Fruit fly (Drosophila melanogaster) whole organism, wandering third instar larva: ENCODE data around the gene CG2218.

Source experiments
- Abd-B ChIP-seq: fragments of >200 bp; optimal IDR thresholded peaks from 2 replicates; lab custom pipeline; 2017; ENCODE audit warnings: missing biosample characterization, missing genetic modification characterization
- Hr78 ChIP-seq: fragments of >200 bp; optimal IDR thresholded peaks from 2 replicates; lab custom pipeline; 2017; ENCODE audit warnings: missing biosample characterization, missing genetic modification characterization
- Myc ChIP-seq: fragments of >200 bp; optimal IDR thresholded peaks from 2 replicates; lab custom pipeline; 2017
- h ChIP-seq: fragments of 200-800 bp; sonication (Bioruptor generic); optimal IDR thresholded peaks from 3 replicates; lab custom pipeline; 2016; ENCODE audit warnings: missing biosample characterization, mild to moderate bottlenecking, missing genetic modification characterization
- jim ChIP-seq: fragments of 175-275, 200-325 bp; sonication (Bioruptor generic); optimal IDR thresholded peaks from 2 replicates; lab custom pipeline; 2016; ENCODE audit warnings: missing biosample characterization, mild to moderate bottlenecking, missing genetic modification characterization
- psq ChIP-seq: fragments of 200-800 bp; sonication (Bioruptor generic); optimal IDR thresholded peaks from 3 replicates; lab custom pipeline; 2017; ENCODE audit warnings: missing biosample characterization, mild to moderate bottlenecking, missing genetic modification characterization, moderate library complexity
- sage ChIP-seq: fragments of 200-800 bp; sonication (Bioruptor generic); optimal IDR thresholded peaks from 2 replicates; lab custom pipeline; 2016; ENCODE audit warnings: missing biosample characterization, mild to moderate bottlenecking, missing genetic modification characterization

DNA sequence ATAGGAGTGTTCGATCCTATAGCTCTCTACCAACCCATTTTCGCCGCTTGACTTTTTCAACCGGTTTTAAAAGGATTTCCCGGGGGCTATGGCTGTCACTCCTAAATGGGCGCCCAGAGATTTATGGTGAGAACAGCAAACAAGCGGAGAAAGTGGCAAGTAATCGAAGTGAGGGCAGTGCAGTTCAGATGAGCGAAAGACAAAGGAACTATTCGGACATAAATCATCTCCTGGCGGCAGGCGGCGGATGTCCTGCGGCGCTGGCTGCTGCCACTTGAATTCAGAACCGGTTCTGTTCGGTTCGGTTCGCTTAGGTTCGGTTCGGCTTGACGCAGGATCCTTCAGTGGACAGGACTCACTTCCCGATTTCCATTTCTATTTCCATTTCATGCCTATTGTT lies 44.9 kb downstream of the CG2218 start:
- no peak for TF ChIP-seq psq (GFP tag; lab: Kevin White, UChicago)
- no peak for TF ChIP-seq Abd-B (GFP tag; lab: Kevin White, UChicago)
- TF ChIP-seq Myc, result no peak
- TF ChIP-seq sage (GFP tag; lab: Kevin White, UChicago), result no peak
- TF ChIP-seq Hr78 (GFP tag; lab: Kevin White, UChicago), result no peak
- TF ChIP-seq jim (GFP tag; lab: Kevin White, UChicago), result no peak
- no peak for TF ChIP-seq h (GFP tag; lab: Kevin White, UChicago)
